Fruit fly (Drosophila melanogaster) whole organism: ENCODE measurements around the gene nrv1.

ENCODE experiments used
- CG8478 ChIP-seq: fragments of >200 bp; optimal IDR thresholded peaks from 2 replicates; lab custom pipeline; 2018; ENCODE audit warnings: inconsistent platforms
- Dll ChIP-seq: fragments of >200 bp; optimal IDR thresholded peaks from 2 replicates; lab custom pipeline; 2017
- pan ChIP-seq: fragments of >200 bp; optimal IDR thresholded peaks from 2 replicates; lab custom pipeline; 2017
- psq ChIP-seq: fragments of >200 bp; optimal IDR thresholded peaks from 2 replicates; lab custom pipeline; 2017
- usp ChIP-seq: fragments of >200 bp; optimal IDR thresholded peaks from 2 replicates; lab custom pipeline; 2017; ENCODE audit warnings: missing biosample characterization, missing genetic modification characterization, mixed read lengths

DNA sequence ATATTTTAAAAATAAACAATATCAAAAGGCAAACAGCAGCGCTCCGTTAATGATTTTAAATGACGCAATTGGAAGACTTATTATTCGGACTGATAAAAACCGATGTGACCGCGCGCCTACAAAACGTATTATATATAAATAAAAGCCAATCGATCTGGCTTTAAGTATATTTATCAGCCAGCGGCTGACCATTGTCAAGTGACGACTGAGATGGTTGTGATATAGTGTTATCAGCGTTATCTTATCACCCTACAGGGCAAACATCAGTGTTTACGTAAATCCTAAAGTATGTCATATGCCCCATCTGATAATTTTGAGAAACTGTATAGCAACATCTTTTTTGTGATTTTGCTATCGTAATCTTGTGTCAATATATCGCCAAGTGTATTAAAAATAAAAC, 2.7 kb upstream of the nrv1 start:
- no peak for TF ChIP-seq usp
- no peak for TF ChIP-seq psq (lab: Kevin White, UChicago)
- TF ChIP-seq pan (lab: Kevin White, UChicago): no peak
- TF ChIP-seq CG8478 (lab: Kevin White, UChicago): no peak
- no peak for TF ChIP-seq Dll (lab: Kevin White, UChicago)
